Worm (Caenorhabditis elegans) whole organism, L4 larva: ENCODE measurements around the gene try-5.

Experiments
- R02D3.7 ChIP-seq: fragments of 150-350 bp; sonication (generic microtip); optimal IDR thresholded peaks from 3 replicates; lab custom pipeline; 2014; ENCODE audit warnings: missing biosample characterization, missing genetic modification characterization
- T20F7.1 ChIP-seq: fragments of 200-800 bp; sonication (Bioruptor generic); optimal IDR thresholded peaks from 2 replicates; lab custom pipeline; 2018; ENCODE audit warnings: mild to moderate bottlenecking, missing genetic modification characterization, missing compliant biosample characterization
- ZK337.2 ChIP-seq: fragments of 200-800 bp; sonication (Bioruptor generic); IDR thresholded peaks from 2 replicates; pipeline ENCODE4 v1.3.6; 2022; ENCODE audit warnings: missing genetic modification reagents, missing genetic modification characterization, missing compliant biosample characterization
- ZK546.5 ChIP-seq, 2 experiments: sonication (generic microtip); optimal IDR thresholded peaks; 2 replicates each; lab custom pipeline; 2017; ENCODE audit warnings: missing biosample characterization in 2 of 2, missing genetic modification characterization in 2 of 2
- arid-1 ChIP-seq: fragments of 200-800 bp; sonication (Bioruptor generic); conservative IDR thresholded peaks from 2 replicates; pipeline ENCODE4 v1.3.6; 2022; ENCODE audit warnings: missing genetic modification reagents, missing genetic modification characterization, missing compliant biosample characterization
- ceh-20 ChIP-seq: fragments of 200-800 bp; sonication (Bioruptor generic); IDR thresholded peaks from 2 replicates; pipeline ENCODE4 v1.3.6; 2022; ENCODE audit warnings: missing genetic modification reagents, missing genetic modification characterization, missing compliant biosample characterization
- ceh-44 ChIP-seq: fragments of 200-800 bp; sonication (Bioruptor generic); IDR thresholded peaks from 2 replicates; pipeline ENCODE4 v1.3.6; 2022; ENCODE audit warnings: missing genetic modification reagents, missing genetic modification characterization, missing compliant biosample characterization
- ceh-62 ChIP-seq: sonication (generic microtip); optimal IDR thresholded peaks from 2 replicates; lab custom pipeline; 2017; ENCODE audit warnings: missing biosample characterization, missing genetic modification characterization
- ctbp-1 ChIP-seq: fragments of 200-800 bp; sonication (Bioruptor generic); IDR thresholded peaks from 2 replicates; pipeline ENCODE4 v1.3.6; 2022; ENCODE audit warnings: missing genetic modification reagents, missing genetic modification characterization, missing compliant biosample characterization
- daf-16 ChIP-seq, 3 experiments: sonication (generic microtip); optimal IDR thresholded peaks; 2 replicates each; lab custom pipeline; 2016 to 2017; ENCODE audit warnings: missing genetic modification characterization in 3 of 3, missing genetic modification reagents in 3 of 3, mild to moderate bottlenecking in 2 of 3, missing compliant biosample characterization in 2 of 3, missing biosample characterization in 1 of 3, moderate library complexity in 1 of 3
- dmd-6 ChIP-seq: fragments of 200-800 bp; sonication (Bioruptor generic); IDR thresholded peaks from 2 replicates; pipeline ENCODE4 v1.3.6; 2022; ENCODE audit warnings: missing genetic modification reagents, missing genetic modification characterization, missing compliant biosample characterization
- dmd-8 ChIP-seq: fragments of 200-800 bp; sonication (Bioruptor generic); IDR thresholded peaks from 2 replicates; pipeline ENCODE4 v1.3.6; 2022; ENCODE audit warnings: missing genetic modification characterization, missing compliant biosample characterization
- duxl-1 ChIP-seq: sonication (generic microtip); optimal IDR thresholded peaks from 2 replicates; lab custom pipeline; 2016; ENCODE audit warnings: mild to moderate bottlenecking, missing genetic modification characterization, moderate library complexity, missing compliant biosample characterization; ENCODE audit not compliant: poor library complexity
- dve-1 ChIP-seq: sonication (generic microtip); optimal IDR thresholded peaks from 2 replicates; lab custom pipeline; 2017; ENCODE audit warnings: antibody characterized with exemption, mild to moderate bottlenecking, missing genetic modification characterization, missing compliant biosample characterization; ENCODE audit not compliant: insufficient read depth
- egl-27 ChIP-seq: sonication (generic microtip); optimal IDR thresholded peaks from 3 replicates; lab custom pipeline; 2017; ENCODE audit warnings: missing biosample characterization, missing genetic modification reagents, missing genetic modification characterization
- egl-43 ChIP-seq: fragments of 200-800 bp; sonication (Bioruptor generic); IDR thresholded peaks from 2 replicates; pipeline ENCODE4 v1.3.6; 2022; ENCODE audit warnings: missing genetic modification reagents, missing genetic modification characterization, missing compliant biosample characterization
- hlh-30 ChIP-seq: sonication (generic microtip); optimal IDR thresholded peaks from 2 replicates; lab custom pipeline; 2017; ENCODE audit warnings: antibody characterized with exemption, mild to moderate bottlenecking, missing genetic modification characterization, missing compliant biosample characterization; ENCODE audit not compliant: insufficient read depth
- jun-1 ChIP-seq: fragments of 150-350 bp; optimal IDR thresholded peaks from 2 replicates; lab custom pipeline; 2014; ENCODE audit warnings: missing biosample characterization, missing genetic modification reagents, missing genetic modification characterization
- lin-1 ChIP-seq: fragments of 200-800 bp; sonication (Bioruptor generic); IDR thresholded peaks from 2 replicates; pipeline ENCODE4 v1.3.6; 2022; ENCODE audit warnings: missing genetic modification reagents, missing genetic modification characterization, missing compliant biosample characterization
- lin-13 ChIP-seq: fragments of 150-350 bp; optimal IDR thresholded peaks from 2 replicates; lab custom pipeline; 2014; ENCODE audit warnings: missing biosample characterization, missing genetic modification reagents, missing genetic modification characterization
- lin-15B ChIP-seq: fragments of 150-350 bp; sonication (generic microtip); optimal IDR thresholded peaks from 3 replicates; lab custom pipeline; 2014; ENCODE audit warnings: missing biosample characterization, missing genetic modification characterization
- lin-38 ChIP-seq: fragments of 200-800 bp; sonication (Bioruptor generic); IDR thresholded peaks from 2 replicates; pipeline ENCODE4 v1.3.6; 2022; ENCODE audit warnings: missing genetic modification reagents, missing genetic modification characterization, missing compliant biosample characterization
- madf-9 ChIP-seq: fragments of 200-800 bp; sonication (Bioruptor generic); conservative IDR thresholded peaks from 2 replicates; pipeline ENCODE4 v1.3.6; 2022; ENCODE audit warnings: missing genetic modification reagents, missing genetic modification characterization, missing compliant biosample characterization
- mes-2 ChIP-seq: sonication (generic microtip); optimal IDR thresholded peaks from 2 replicates; lab custom pipeline; 2016; ENCODE audit warnings: missing genotype, mild to moderate bottlenecking, missing genetic modification characterization, missing compliant biosample characterization; ENCODE audit not compliant: poor library complexity, severe bottlenecking
- mxl-3 ChIP-seq: fragments of 200-800 bp; sonication (Bioruptor generic); optimal IDR thresholded peaks from 2 replicates; lab custom pipeline; 2018; ENCODE audit warnings: mild to moderate bottlenecking, missing genetic modification characterization, missing compliant biosample characterization
- nhr-102 ChIP-seq: sonication (generic microtip); optimal IDR thresholded peaks from 2 replicates; lab custom pipeline; 2016; ENCODE audit warnings: mild to moderate bottlenecking, missing genetic modification characterization, moderate library complexity, missing compliant biosample characterization
- nhr-237 ChIP-seq: sonication (generic microtip); optimal IDR thresholded peaks from 2 replicates; lab custom pipeline; 2017; ENCODE audit warnings: missing biosample characterization, missing genetic modification characterization
- nhr-28 ChIP-seq: fragments of 150-350 bp; optimal IDR thresholded peaks from 2 replicates; lab custom pipeline; 2014; ENCODE audit warnings: missing biosample characterization, missing genetic modification characterization
- nhr-41 ChIP-seq: fragments of 200-800 bp; sonication (Bioruptor generic); IDR thresholded peaks from 2 replicates; pipeline ENCODE4 v1.3.6; 2022; ENCODE audit warnings: missing genetic modification reagents, missing genetic modification characterization, missing compliant biosample characterization
- nhr-6 ChIP-seq: fragments of 150-350 bp; optimal IDR thresholded peaks from 2 replicates; lab custom pipeline; 2014; ENCODE audit warnings: missing biosample characterization, missing genetic modification characterization
- nhr-76 ChIP-seq: fragments of 150-350 bp; optimal IDR thresholded peaks from 2 replicates; lab custom pipeline; 2014; ENCODE audit warnings: missing biosample characterization, missing genetic modification characterization
- nhr-77 ChIP-seq: fragments of 150-350 bp; optimal IDR thresholded peaks from 2 replicates; lab custom pipeline; 2014; ENCODE audit warnings: missing biosample characterization, missing genetic modification characterization
- php-3 ChIP-seq: fragments of 200-800 bp; sonication (Bioruptor generic); IDR thresholded peaks from 2 replicates; pipeline ENCODE4 v1.3.6; 2022; ENCODE audit warnings: missing genetic modification reagents, missing genetic modification characterization, missing compliant biosample characterization
- pqm-1 ChIP-seq: sonication (generic microtip); optimal IDR thresholded peaks from 2 replicates; lab custom pipeline; 2017; ENCODE audit warnings: missing biosample characterization, missing genetic modification characterization
- skn-1 ChIP-seq: fragments of 150-350 bp; optimal IDR thresholded peaks from 2 replicates; lab custom pipeline; 2014; ENCODE audit warnings: missing biosample characterization, missing genetic modification characterization
- tag-97 ChIP-seq: fragments of 200-800 bp; sonication (Bioruptor generic); IDR thresholded peaks from 2 replicates; pipeline ENCODE4 v1.3.6; 2022; ENCODE audit warnings: missing genetic modification characterization, missing compliant biosample characterization
- unc-130 ChIP-seq: sonication (generic microtip); optimal IDR thresholded peaks from 2 replicates; lab custom pipeline; 2016; ENCODE audit warnings: missing genetic modification reagents, missing genetic modification characterization, missing compliant biosample characterization
- unc-39 ChIP-seq: sonication (generic microtip); optimal IDR thresholded peaks from 2 replicates; lab custom pipeline; 2017; ENCODE audit warnings: missing biosample characterization, missing genetic modification characterization
- unc-62 ChIP-seq, 3 experiments: fragments of 150-350 bp in 1 of 3; sonication (generic microtip); optimal IDR thresholded peaks in 2 of 3; peaks in 1 of 3; 1 replicate in 1 of 3; 2 replicates in 2 of 3; lab custom pipeline; 2014 to 2017; ENCODE audit warnings: missing biosample characterization in 3 of 3, missing genetic modification characterization in 3 of 3, missing genetic modification reagents in 3 of 3, missing genotype in 1 of 3
- zag-1 ChIP-seq: fragments of 150-350 bp; optimal IDR thresholded peaks from 2 replicates; lab custom pipeline; 2014; ENCODE audit warnings: missing biosample characterization, missing genetic modification characterization
- zip-11 ChIP-seq: fragments of 200-800 bp; sonication (Bioruptor generic); IDR thresholded peaks from 2 replicates; pipeline ENCODE4 v1.3.6; 2022; ENCODE audit warnings: missing genetic modification characterization, missing compliant biosample characterization
- zip-2 ChIP-seq: fragments of 150-350 bp; optimal IDR thresholded peaks from 2 replicates; lab custom pipeline; 2014; ENCODE audit warnings: missing biosample characterization, missing genetic modification characterization

Gene try-5

DNA sequence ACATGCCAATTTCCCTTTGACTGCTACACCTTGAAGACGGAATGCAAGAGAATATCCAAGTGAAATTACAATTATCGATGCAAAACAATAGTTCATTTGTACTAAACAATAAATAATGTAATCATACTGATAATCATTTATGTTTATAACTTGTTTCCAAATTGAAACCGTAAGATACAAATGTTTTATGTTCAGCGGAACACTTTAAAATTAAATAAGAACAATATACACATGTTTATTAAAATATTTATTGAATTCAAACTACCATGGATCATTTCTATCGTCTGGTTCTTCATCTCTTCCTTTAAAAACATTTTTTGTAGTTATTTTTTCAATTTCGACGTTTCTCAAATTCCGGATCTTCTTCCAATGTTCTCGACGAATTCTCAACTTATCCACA is 8.5 kb downstream of the try-5 start, which contains the start of gene ttr-40:
TSS of gene ttr-40 (minus strand) at position 101 of the 400 bp plus-strand sequence.
- TF ChIP-seq lin-13 (GFP tag; lab: Kevin White, UChicago) (no peak), lin-38 (GFP tag; lab: Robert Waterston, UW) (no peak), nhr-237 (tag; lab: Kevin White, UChicago) (no peak), nhr-6 (no peak), duxl-1 (tag; lab: Kevin White, UChicago) (no peak), unc-130 (GFP tag; lab: Kevin White, UChicago) (no peak)

DNA sequence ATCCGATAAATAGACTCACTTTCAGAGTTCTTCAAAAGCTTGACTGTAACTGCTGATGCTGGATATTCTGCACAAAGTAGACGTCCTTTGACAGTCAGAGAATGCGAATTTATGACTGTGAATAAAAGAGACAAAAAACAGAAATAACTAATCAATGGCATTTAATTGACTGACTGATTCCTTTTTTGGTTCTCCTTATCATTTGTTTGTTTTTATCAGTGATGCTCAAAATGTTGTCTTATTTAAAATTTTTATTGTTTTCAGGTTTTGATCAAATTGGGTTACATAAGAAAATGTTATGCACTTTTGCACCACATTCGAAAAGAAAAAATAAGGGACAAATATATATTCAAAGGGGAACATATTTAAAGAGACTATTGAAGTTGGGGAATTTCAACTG is 9.5 kb downstream of the try-5 start, which contains the start of gene ttr-49:
TSS of gene ttr-49 (minus strand) at position 171 of the 400 bp plus-strand sequence.
- no peak for TF ChIP-seq madf-9 (GFP tag; lab: Robert Waterston, UW)
- TF ChIP-seq nhr-76 = no peak
- peak; percentile 30 for TF ChIP-seq pqm-1 (tag; lab: Kevin White, UChicago)
- no peak for TF ChIP-seq arid-1 (GFP tag; lab: Robert Waterston, UW)
- TF ChIP-seq dmd-6 = 0 out of 2 replicates have a peak, but pooled peaks have one; percentile 22
- TF ChIP-seq nhr-41 (GFP tag; lab: Robert Waterston, UW) = no peak
- peak; percentile 27 for TF ChIP-seq dve-1 (tag; lab: Kevin White, UChicago)
- TF ChIP-seq zip-11 = no peak
- no peak for TF ChIP-seq dmd-8
- no peak for TF ChIP-seq zag-1 (tag; lab: Kevin White, UChicago)
- TF ChIP-seq ctbp-1 (GFP tag; lab: Robert Waterston, UW) = no peak
- no peak for TF ChIP-seq nhr-77 (tag; lab: Kevin White, UChicago)
- no peak for TF ChIP-seq mes-2 (tag; lab: Kevin White, UChicago)
- no peak for TF ChIP-seq daf-16 (GFP tag; optimal IDR thresholded peaks at IDR 0.05; lab: Kevin White, UChicago)
- peak; percentile 73 for TF ChIP-seq daf-16 (tag; optimal IDR thresholded peaks at IDR 0.05; lab: Kevin White, UChicago)
- TF ChIP-seq ceh-20 = no peak
- TF ChIP-seq nhr-102 = no peak

DNA sequence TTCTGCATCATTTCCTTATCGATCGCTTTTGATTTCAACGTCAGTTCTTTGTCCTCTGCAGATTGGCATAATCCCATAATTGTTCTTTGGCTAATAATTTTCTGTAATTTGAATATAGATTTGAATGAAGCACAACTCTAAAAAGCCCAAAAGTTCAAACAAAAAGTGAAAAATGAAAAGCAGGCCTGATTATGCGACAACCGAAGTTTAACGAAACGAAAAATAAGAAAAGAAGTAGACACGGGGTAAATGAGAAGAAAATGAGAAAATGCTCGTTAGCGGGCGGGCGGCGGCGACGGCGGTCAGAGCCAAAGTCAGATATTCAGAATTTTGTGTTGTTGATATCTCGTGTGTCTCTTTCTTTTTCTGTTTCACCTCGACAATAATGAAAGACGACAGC is 12.8 kb downstream of the try-5 start, which contains the start of gene gpa-3:
TSS of gene gpa-3 (minus strand) at position 101 of the 400 bp plus-strand sequence.
- no peak for TF ChIP-seq ceh-44 (GFP tag; lab: Robert Waterston, UW)
- TF ChIP-seq unc-62 (GFP tag; optimal IDR thresholded peaks at IDR 0.05 in 1 of 2; lab: Kevin White, UChicago) = peak in 1 of 2 experiments; percentile 68
- no peak for TF ChIP-seq unc-62 (tag; optimal IDR thresholded peaks at IDR 0.05; lab: Kevin White, UChicago)

DNA sequence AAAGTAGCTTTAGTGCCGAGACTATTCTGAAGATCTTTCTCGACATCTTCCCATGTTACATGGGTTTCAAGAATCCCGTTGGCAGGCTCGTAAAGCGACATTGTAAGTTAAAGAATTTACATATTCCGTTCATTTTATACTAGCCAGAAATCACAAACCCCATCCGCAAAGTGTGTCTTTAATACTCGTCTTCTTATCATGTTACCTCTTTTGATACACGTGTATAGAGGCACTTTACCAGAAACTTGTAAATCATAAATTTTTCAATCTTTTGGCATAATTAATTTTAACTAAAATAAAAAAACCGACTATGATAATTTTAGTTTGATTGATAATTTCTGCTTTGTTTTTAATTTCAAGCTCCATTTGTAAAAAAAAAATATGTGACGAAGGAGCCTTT is 24.1 kb downstream of the try-5 start, which contains the start of gene E02C12.6:
TSS of gene E02C12.6 (minus strand) at position 101 of the 400 bp plus-strand sequence.
- TF ChIP-seq pqm-1 (tag; lab: Kevin White, UChicago) (peak; percentile 51), dmd-6 (peak; percentile 12; the same call in 1 of the 2 replicates), R02D3.7 (tag; lab: Kevin White, UChicago) (no peak), nhr-28 (tag; lab: Kevin White, UChicago) (peak; percentile 10)

DNA sequence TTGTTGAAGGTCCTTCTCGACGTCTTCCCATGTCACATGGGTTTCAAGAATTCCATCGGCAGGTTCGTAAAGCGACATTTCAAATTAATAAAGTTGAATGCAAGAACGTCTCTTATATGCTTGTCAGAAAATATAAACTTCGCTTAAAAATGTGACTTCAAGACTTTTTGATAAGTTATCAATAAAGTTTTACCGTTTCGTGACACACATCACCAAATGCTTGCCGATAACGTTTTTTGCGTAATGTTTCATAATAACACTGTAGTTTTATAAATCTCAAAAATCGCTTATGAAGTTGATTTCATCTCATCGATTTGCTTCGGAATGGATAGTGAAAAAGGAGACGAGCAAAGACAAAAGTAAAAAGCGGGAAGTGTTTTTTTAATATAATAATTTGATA is 26.6 kb downstream of the try-5 start, which contains the start of gene E02C12.8:
TSS of gene E02C12.8 (minus strand) at position 141 of the 400 bp plus-strand sequence.
- TF ChIP-seq skn-1 (tag; lab: Kevin White, UChicago) = no peak
- no peak for TF ChIP-seq ceh-62 (tag; lab: Kevin White, UChicago)
- TF ChIP-seq ZK546.5 (tag; optimal IDR thresholded peaks at IDR 0.05; lab: Kevin White, UChicago) = no peak
- peak; percentile 80 for TF ChIP-seq dmd-6
- TF ChIP-seq lin-1 (GFP tag; lab: Robert Waterston, UW) = 0 out of 2 replicates have a peak, but pooled peaks have one; percentile 14
- TF ChIP-seq unc-39 (tag; lab: Kevin White, UChicago) = no peak
- no peak for TF ChIP-seq ZK337.2 (GFP tag; lab: Robert Waterston, UW)
- no peak for TF ChIP-seq php-3 (GFP tag; lab: Robert Waterston, UW)
- peak; percentile 58 for TF ChIP-seq zip-2 (tag; lab: Kevin White, UChicago)
- TF ChIP-seq egl-27 = no peak
- TF ChIP-seq lin-38 (GFP tag; lab: Robert Waterston, UW) = no peak
- TF ChIP-seq hlh-30 (tag; lab: Kevin White, UChicago) = peak; percentile 2
- no peak for TF ChIP-seq tag-97
- no peak for TF ChIP-seq egl-43 (GFP tag; lab: Robert Waterston, UW)
- no peak for TF ChIP-seq lin-15B
- TF ChIP-seq jun-1 (tag; lab: Kevin White, UChicago) = no peak
- TF ChIP-seq arid-1 (GFP tag; lab: Robert Waterston, UW) = no peak
- TF ChIP-seq unc-62 (GFP tag; optimal IDR thresholded peaks at IDR 0.05 in 1 of 2; lab: Kevin White, UChicago) = peak in 1 of 2 experiments; percentile 9
- no peak for TF ChIP-seq unc-62 (tag; optimal IDR thresholded peaks at IDR 0.05; lab: Kevin White, UChicago)
- TF ChIP-seq nhr-28 (tag; lab: Kevin White, UChicago) = peak; percentile 72
- peak; percentile 23 for TF ChIP-seq T20F7.1
- TF ChIP-seq pqm-1 (tag; lab: Kevin White, UChicago) = peak; percentile 93
- peak; percentile 17 for TF ChIP-seq mxl-3
